Fruit fly (Drosophila melanogaster) whole organism, embryonic: ENCODE data around the gene RpS28a.

Experiments
- Adf1 ChIP-seq: fragments of 200-800 bp; sonication (Bioruptor generic); IDR thresholded peaks from 2 replicates; pipeline ENCODE4 v1.3.6; 2022; ENCODE audit warnings: missing biosample characterization, missing genetic modification characterization
- Bdp1 ChIP-seq: fragments of 200-800 bp; sonication (Bioruptor generic); optimal IDR thresholded peaks from 3 replicates; lab custom pipeline; 2016; ENCODE audit warnings: missing biosample characterization, missing genetic modification characterization
- CG10321 ChIP-seq: fragments of 200-800 bp; sonication (Bioruptor generic); IDR thresholded peaks from 2 replicates; pipeline ENCODE4 v1.3.6; 2022; ENCODE audit warnings: missing biosample characterization, missing genetic modification characterization
- CG12219 ChIP-seq: fragments of 200-800 bp; sonication (Bioruptor generic); optimal IDR thresholded peaks from 3 replicates; lab custom pipeline; 2018; ENCODE audit warnings: missing biosample characterization, mild to moderate bottlenecking, missing genetic modification characterization
- CG12236 ChIP-seq: fragments of 200-800 bp; sonication (Bioruptor generic); optimal IDR thresholded peaks from 2 replicates; lab custom pipeline; 2016; ENCODE audit warnings: missing biosample characterization, missing genetic modification characterization
- CG17829 ChIP-seq: fragments of 200-800 bp; optimal IDR thresholded peaks from 2 replicates; lab custom pipeline; 2019; ENCODE audit warnings: missing biosample characterization, mild to moderate bottlenecking, missing genetic modification characterization, moderate library complexity
- CG1832 ChIP-seq: fragments of 200-800 bp; sonication (Bioruptor generic); optimal IDR thresholded peaks from 2 replicates; lab custom pipeline; 2017; ENCODE audit warnings: missing biosample characterization, mild to moderate bottlenecking, missing genetic modification characterization, inconsistent platforms
- CG18476 ChIP-seq: fragments of 200-800 bp; sonication (Bioruptor generic); optimal IDR thresholded peaks from 2 replicates; lab custom pipeline; 2016; ENCODE audit warnings: missing biosample characterization, mild to moderate bottlenecking, missing genetic modification characterization
- CG2129 ChIP-seq: fragments of 200-800 bp; sonication (Bioruptor generic); IDR thresholded peaks from 2 replicates; pipeline ENCODE4 v1.3.6; 2022; ENCODE audit warnings: missing biosample characterization, missing genetic modification characterization; ENCODE audit not compliant: partially characterized antibody
- CG30403 ChIP-seq: fragments of 200-800 bp; sonication (Bioruptor generic); optimal IDR thresholded peaks from 3 replicates; lab custom pipeline; 2016; ENCODE audit warnings: missing biosample characterization, missing genetic modification characterization
- CG30431 ChIP-seq: fragments of 200-800 bp; sonication (Bioruptor generic); optimal IDR thresholded peaks from 2 replicates; lab custom pipeline; 2017; ENCODE audit warnings: missing biosample characterization, missing genetic modification characterization
- CG32767 ChIP-seq: fragments of 200-800 bp; sonication (Bioruptor generic); IDR thresholded peaks from 2 replicates; pipeline ENCODE4 v1.3.6; 2022; ENCODE audit warnings: missing biosample characterization, missing genetic modification characterization
- CG3726 ChIP-seq: fragments of 200-800 bp; sonication (Bioruptor generic); IDR thresholded peaks from 3 replicates; pipeline ENCODE4, ENCODE4 v1.3.6; 2022; ENCODE audit warnings: missing biosample characterization, missing genetic modification characterization
- CG4404 ChIP-seq: fragments of 200-800 bp; sonication (Bioruptor generic); IDR thresholded peaks from 2 replicates; pipeline ENCODE4 v1.3.6; 2022; ENCODE audit warnings: missing biosample characterization, missing genetic modification characterization
- CG5953 ChIP-seq: fragments of 200-800 bp; sonication (Bioruptor generic); IDR thresholded peaks from 2 replicates; pipeline ENCODE4 v1.3.6; 2022; ENCODE audit warnings: missing biosample characterization, missing genetic modification characterization
- CG6683 ChIP-seq: fragments of 200-800 bp; sonication (Bioruptor generic); optimal IDR thresholded peaks from 2 replicates; lab custom pipeline; 2017; ENCODE audit warnings: missing biosample characterization, mild to moderate bottlenecking, missing genetic modification characterization, missing genetic modification reagents
- CG7372 ChIP-seq: fragments of 200-800 bp; sonication (Bioruptor generic); IDR thresholded peaks from 2 replicates; pipeline ENCODE4 v1.3.6; 2022; ENCODE audit warnings: missing biosample characterization, missing genetic modification characterization
- CG7987 ChIP-seq: fragments of 200-800 bp; sonication (Bioruptor generic); optimal IDR thresholded peaks from 2 replicates; lab custom pipeline; 2018; ENCODE audit warnings: missing biosample characterization, mild to moderate bottlenecking, missing genetic modification characterization, moderate library complexity
- CG8359 ChIP-seq: fragments of 200-800 bp; sonication (Bioruptor generic); optimal IDR thresholded peaks from 2 replicates; lab custom pipeline; 2017; ENCODE audit warnings: missing biosample characterization, mild to moderate bottlenecking, missing genetic modification characterization, borderline replicate concordance
- D19A ChIP-seq: fragments of 200-800 bp; optimal IDR thresholded peaks from 3 replicates; lab custom pipeline; 2019; ENCODE audit warnings: missing biosample characterization, mild to moderate bottlenecking, missing genetic modification characterization, moderate library complexity
- Fer1 ChIP-seq: fragments of 200-800 bp; sonication (Bioruptor generic); optimal IDR thresholded peaks from 2 replicates; lab custom pipeline; 2017; ENCODE audit warnings: missing biosample characterization, mild to moderate bottlenecking, missing genetic modification characterization
- H2.0 ChIP-seq: fragments of 200-800 bp; sonication (Bioruptor generic); IDR thresholded peaks from 2 replicates; pipeline ENCODE4 v1.3.6; 2022; ENCODE audit warnings: missing biosample characterization, missing genetic modification characterization
- NC2β ChIP-seq: fragments of 200-800 bp; sonication (Bioruptor generic); optimal IDR thresholded peaks from 2 replicates; lab custom pipeline; 2016; ENCODE audit warnings: missing biosample characterization, missing genetic modification characterization
- Oli ChIP-seq: fragments of 200-800 bp; sonication (Bioruptor generic); optimal IDR thresholded peaks from 2 replicates; lab custom pipeline; 2018; ENCODE audit warnings: missing biosample characterization, mild to moderate bottlenecking, missing genetic modification characterization, moderate library complexity
- Sin3A ChIP-seq: fragments of >200 bp; optimal IDR thresholded peaks from 2 replicates; lab custom pipeline; 2018
- Taf1 ChIP-seq: fragments of 200-800 bp; sonication (Bioruptor generic); IDR thresholded peaks from 2 replicates; pipeline ENCODE4 v1.3.6; 2022; ENCODE audit warnings: missing biosample characterization, missing genetic modification characterization
- Tbp ChIP-seq: fragments of >200 bp; optimal IDR thresholded peaks from 2 replicates; lab custom pipeline; 2018; ENCODE audit warnings: missing biosample characterization, missing genetic modification characterization
- Usf ChIP-seq: fragments of 200-800 bp; sonication (Bioruptor generic); optimal IDR thresholded peaks from 2 replicates; lab custom pipeline; 2017; ENCODE audit warnings: missing genotype, missing biosample characterization, missing genetic modification characterization
- chm ChIP-seq: fragments of 200-800 bp; sonication (Bioruptor generic); IDR thresholded peaks from 2 replicates; pipeline ENCODE4 v1.3.6; 2022; ENCODE audit warnings: missing biosample characterization, missing genetic modification characterization
- disco-r ChIP-seq: fragments of 200-800 bp; sonication (Bioruptor generic); optimal IDR thresholded peaks from 2 replicates; lab custom pipeline; 2016; ENCODE audit warnings: missing biosample characterization, missing genetic modification characterization
- dmrt11E ChIP-seq: fragments of 200-800 bp; sonication (Bioruptor generic); optimal IDR thresholded peaks from 3 replicates; lab custom pipeline; 2018; ENCODE audit warnings: missing biosample characterization, mild to moderate bottlenecking, missing genetic modification characterization, moderate library complexity
- ems ChIP-seq: fragments of 200-800 bp; sonication (Bioruptor generic); optimal IDR thresholded peaks from 3 replicates; lab custom pipeline; 2016; ENCODE audit warnings: missing biosample characterization, missing genetic modification characterization
- fd64A ChIP-seq: fragments of 200-800 bp; sonication (Bioruptor generic); optimal IDR thresholded peaks from 3 replicates; lab custom pipeline; 2018; ENCODE audit warnings: missing biosample characterization, mild to moderate bottlenecking, missing genetic modification characterization
- gce ChIP-seq: fragments of 200-800 bp; sonication (Bioruptor generic); IDR thresholded peaks from 3 replicates; pipeline ENCODE4 v1.3.6; 2022; ENCODE audit warnings: missing biosample characterization, missing genetic modification characterization
- gcm ChIP-seq: fragments of 200-800 bp; sonication (Bioruptor generic); optimal IDR thresholded peaks from 2 replicates; lab custom pipeline; 2019; ENCODE audit warnings: missing biosample characterization, mild to moderate bottlenecking, missing genetic modification characterization, moderate library complexity
- gem ChIP-seq: fragments of 200-800 bp; sonication (Bioruptor generic); optimal IDR thresholded peaks from 2 replicates; lab custom pipeline; 2019; ENCODE audit warnings: missing biosample characterization, mild to moderate bottlenecking, missing genetic modification characterization, moderate library complexity
- kah ChIP-seq: fragments of 200-800 bp; sonication (Bioruptor generic); optimal IDR thresholded peaks from 2 replicates; lab custom pipeline; 2018; ENCODE audit warnings: missing biosample characterization, mild to moderate bottlenecking, missing genetic modification characterization
- kni ChIP-seq: fragments of 200-800 bp; sonication (Bioruptor generic); optimal IDR thresholded peaks from 3 replicates; lab custom pipeline; 2017; ENCODE audit warnings: mild to moderate bottlenecking, missing biosample characterization, missing genetic modification reagents, missing genetic modification characterization
- mam ChIP-seq: fragments of 200-800 bp; sonication (Bioruptor generic); optimal IDR thresholded peaks from 3 replicates; lab custom pipeline; 2016; ENCODE audit warnings: missing biosample characterization, missing genetic modification characterization
- nau ChIP-seq: fragments of 200-800 bp; sonication (Bioruptor generic); optimal IDR thresholded peaks from 3 replicates; lab custom pipeline; 2017; ENCODE audit warnings: missing biosample characterization, mild to moderate bottlenecking, missing genetic modification characterization, missing genetic modification reagents
- org-1 ChIP-seq: fragments of 200-800 bp; sonication (Bioruptor generic); optimal IDR thresholded peaks from 2 replicates; lab custom pipeline; 2017; ENCODE audit warnings: missing biosample characterization, missing genetic modification characterization
- prd ChIP-seq, 3 experiments: fragments of >200 bp in 2 of 3; fragments of 200-800 bp in 1 of 3; sonication (Bioruptor generic) in 1 of 3; optimal IDR thresholded peaks in 2 of 3; IDR thresholded peaks in 1 of 3; 2 replicates in 2 of 3; 3 replicates in 1 of 3; pipeline versions ENCODE4 v1.3.6 to Lab custom; 2017 to 2022; ENCODE audit warnings: missing biosample characterization in 1 of 3, missing genetic modification characterization in 1 of 3
- shn ChIP-seq: fragments of 200-800 bp; sonication (Bioruptor generic); optimal IDR thresholded peaks from 3 replicates; lab custom pipeline; 2016; ENCODE audit warnings: missing biosample characterization, missing genetic modification characterization
- sim ChIP-seq: fragments of 200-800 bp; sonication (Bioruptor generic); IDR thresholded peaks from 2 replicates; pipeline ENCODE4 v1.3.6; 2022; ENCODE audit warnings: missing biosample characterization, missing genetic modification characterization
- sisA ChIP-seq: fragments of 200-800 bp; sonication (Bioruptor generic); IDR thresholded peaks from 2 replicates; pipeline ENCODE4 v1.3.6; 2022; ENCODE audit warnings: missing biosample characterization, missing genetic modification characterization
- toy ChIP-seq: fragments of 200-800 bp; sonication (Bioruptor generic); IDR thresholded peaks from 2 replicates; pipeline ENCODE4 v1.3.6; 2022; ENCODE audit warnings: missing biosample characterization, missing genetic modification characterization
- trem ChIP-seq: fragments of 200-800 bp; optimal IDR thresholded peaks from 3 replicates; lab custom pipeline; 2019; ENCODE audit warnings: missing biosample characterization, mild to moderate bottlenecking, missing genetic modification characterization, moderate library complexity
- tup ChIP-seq: fragments of 200-800 bp; sonication (Bioruptor generic); optimal IDR thresholded peaks from 2 replicates; lab custom pipeline; 2016; ENCODE audit warnings: missing biosample characterization, mild to moderate bottlenecking, missing genetic modification characterization, moderate library complexity
- unc-4 ChIP-seq: fragments of 200-800 bp; sonication (Bioruptor generic); IDR thresholded peaks from 2 replicates; pipeline ENCODE4 v1.3.6; 2022; ENCODE audit warnings: missing biosample characterization, missing genetic modification characterization; ENCODE audit not compliant: partially characterized antibody
- wek ChIP-seq: fragments of 200-800 bp; sonication (Bioruptor generic); optimal IDR thresholded peaks from 3 replicates; lab custom pipeline; 2018; ENCODE audit warnings: missing biosample characterization, mild to moderate bottlenecking, missing genetic modification characterization, moderate library complexity
- zfh1 ChIP-seq: fragments of 200-800 bp; sonication (Bioruptor generic); IDR thresholded peaks from 3 replicates; pipeline ENCODE4 v1.3.6; 2022; ENCODE audit warnings: missing biosample characterization, missing genetic modification characterization

RpS28a gene

DNA sequence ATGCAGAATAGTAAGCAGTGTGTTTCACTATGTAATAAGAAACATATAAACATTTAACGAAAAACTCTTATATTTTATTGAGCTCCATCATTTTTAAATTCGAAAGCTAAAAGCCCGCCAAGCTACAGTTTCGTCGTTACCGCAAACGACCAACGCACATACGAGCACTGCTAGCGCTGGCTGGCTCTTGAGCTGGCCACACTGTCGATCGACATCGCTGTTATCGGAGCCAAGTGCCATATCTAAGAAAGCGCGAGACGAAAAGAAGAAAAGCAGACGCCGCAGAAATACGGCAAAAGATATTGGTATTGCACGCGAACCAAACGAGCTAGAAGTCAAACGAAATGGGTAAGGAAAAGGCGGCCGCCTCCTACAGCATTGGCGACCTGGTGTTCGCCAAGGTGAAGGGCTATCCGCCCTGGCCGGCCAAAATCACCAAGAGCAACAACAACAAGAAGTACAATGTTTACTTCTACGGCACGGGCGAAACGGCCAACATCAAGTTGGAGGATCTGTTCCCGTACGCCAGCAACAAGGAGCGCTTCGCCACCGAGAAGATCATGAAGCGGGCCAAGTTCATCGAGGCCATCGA, 30.1 kb upstream of the RpS28a start, which contains the start of gene Jasper (continued):
- TF ChIP-seq mam (no peak), chm (no peak), CG30403 (GFP tag; lab: Kevin White, UChicago) (no peak), CG7987 (GFP tag; lab: Kevin White, UChicago) (no peak), Usf (no peak), kah (GFP tag; lab: Kevin White, UChicago) (no peak), gcm (no peak), dmrt11E (no peak), Taf1 (GFP tag; lab: Robert Waterston, UW) (no peak), kni (no peak), wek (no peak), Fer1 (GFP tag; lab: Kevin White, UChicago) (no peak), trem (tag; lab: Kevin White, UChicago) (peak; percentile 81), gce (no peak), D19A (tag; lab: Kevin White, UChicago) (no peak), CG12236 (GFP tag; lab: Kevin White, UChicago) (no peak), Bdp1 (peak; percentile 5), Adf1 (GFP tag; lab: Robert Waterston, UW) (peak; percentile 20; the same call in 1 of the 2 replicates), CG3726 (no peak), ems (GFP tag; lab: Kevin White, UChicago) (no peak), CG5953 (no peak), CG10321 (no peak), CG8359 (GFP tag; lab: Kevin White, UChicago) (no peak), CG17829 (tag; lab: Kevin White, UChicago) (peak; percentile 52), prd (optimal IDR thresholded peaks at IDR 0.05; lab: Kevin White, UChicago) (no peak), prd (GFP tag; IDR thresholded peaks at IDR 0.05; lab: Robert Waterston, UW) (0 out of 3 replicates have a peak, but pooled peaks have one; percentile 12), sisA (GFP tag; lab: Robert Waterston, UW) (no peak), CG30431 (GFP tag; lab: Kevin White, UChicago) (no peak), NC2β (GFP tag; lab: Kevin White, UChicago) (no peak), CG32767 (GFP tag; lab: Robert Waterston, UW) (no peak), unc-4 (GFP tag; lab: Robert Waterston, UW) (peak; percentile 46; the same call in 1 of the 2 replicates), Oli (tag; lab: Kevin White, UChicago) (no peak), sim (GFP tag; lab: Robert Waterston, UW) (no peak), Sin3A (lab: Kevin White, UChicago) (peak; percentile 73), Tbp (GFP tag; lab: Kevin White, UChicago) (no peak), CG12219 (GFP tag; lab: Kevin White, UChicago) (no peak), CG4404 (GFP tag; lab: Robert Waterston, UW) (no peak), zfh1 (GFP tag; lab: Robert Waterston, UW) (no peak), nau (GFP tag; lab: Kevin White, UChicago) (no peak), disco-r (GFP tag; lab: Kevin White, UChicago) (no peak), tup (no peak), shn (GFP tag; lab: Kevin White, UChicago) (no peak), CG18476 (no peak), CG6683 (GFP tag; lab: Kevin White, UChicago) (no peak), H2.0 (GFP tag; lab: Robert Waterston, UW) (no peak), fd64A (no peak), CG7372 (GFP tag; lab: Robert Waterston, UW) (no peak), org-1 (GFP tag; lab: Kevin White, UChicago) (no peak), CG1832 (no peak), gem (tag; lab: Kevin White, UChicago) (peak; percentile 2), toy (no peak), CG2129 (GFP tag; lab: Robert Waterston, UW) (no peak)
